Comparison of ENCODE assay signal across 1 fruit fly cellular context in genomic region chr3L:11683819-11684521, dm6.
TF ChIP-seq lines count a peak whose summit lies in the region.

Gene Sugb (plus strand): TSS chr3L:11683980.

TF ChIP-seq in whole organism, embryonic, 481 proteins besides CTCF, POLR2A, EP300 and RAD21 (continued from another document):
- TF ChIP-seq jigr1 (GFP tag; IDR thresholded peaks at IDR 0.05; lab: Robert Waterston, UW) (no peak), nom (GFP tag; optimal IDR thresholded peaks at IDR 0.05; lab: Kevin White, UChicago) (peak; percentile 58), CG15696 (tag; optimal IDR thresholded peaks at IDR 0.05; lab: Kevin White, UChicago) (peak; percentile 43), CG34376 (GFP tag; optimal IDR thresholded peaks at IDR 0.05; lab: Kevin White, UChicago) (peak; percentile 39), CG4328 (GFP tag; optimal IDR thresholded peaks at IDR 0.05; lab: Kevin White, UChicago) (peak; percentile 62), CG7928 (GFP tag; optimal IDR thresholded peaks at IDR 0.05; lab: Kevin White, UChicago) (no peak), Elba2 (GFP tag; optimal IDR thresholded peaks at IDR 0.05; lab: Kevin White, UChicago) (peak; percentile 0), wor (GFP tag; IDR thresholded peaks at IDR 0.05; lab: Robert Waterston, UW) (no peak), shn (GFP tag; optimal IDR thresholded peaks at IDR 0.05; lab: Kevin White, UChicago) (no peak), scrt (GFP tag; optimal IDR thresholded peaks at IDR 0.05; lab: Kevin White, UChicago) (peak; percentile 39), CG3281 (GFP tag; optimal IDR thresholded peaks at IDR 0.05; lab: Kevin White, UChicago) (peak; percentile 19), tx (GFP tag; optimal IDR thresholded peaks at IDR 0.05; lab: Kevin White, UChicago) (no peak), wek (GFP tag; optimal IDR thresholded peaks at IDR 0.05; lab: Kevin White, UChicago) (peak; percentile 44), Mrtf (GFP tag; IDR thresholded peaks at IDR 0.05; lab: Robert Waterston, UW) (no peak), sd (tag; optimal IDR thresholded peaks at IDR 0.05; lab: Kevin White, UChicago) (peak; percentile 36), Chrac-16 (GFP tag; optimal IDR thresholded peaks at IDR 0.05; lab: Kevin White, UChicago) (peak; percentile 41), Fer1 (GFP tag; optimal IDR thresholded peaks at IDR 0.05; lab: Kevin White, UChicago) (peak; percentile 67), gsb (GFP tag; IDR thresholded peaks at IDR 0.05; lab: Robert Waterston, UW) (peak; percentile 17; the same call in 1 of the 2 replicates), gem (tag; optimal IDR thresholded peaks at IDR 0.05; lab: Kevin White, UChicago) (peak; percentile 77), ATbp (GFP tag; optimal IDR thresholded peaks at IDR 0.05; lab: Kevin White, UChicago) (peak; percentile 43), Hmr (GFP tag; optimal IDR thresholded peaks at IDR 0.05; lab: Kevin White, UChicago) (peak; percentile 71), sens-2 (GFP tag; IDR thresholded peaks at IDR 0.05; lab: Robert Waterston, UW) (peak; percentile 15; the same call in 1 of the 2 replicates), sqz (GFP tag; optimal IDR thresholded peaks at IDR 0.05; lab: Kevin White, UChicago) (peak; percentile 96), CG18764 (GFP tag; optimal IDR thresholded peaks at IDR 0.05; lab: Kevin White, UChicago) (peak; percentile 16), CG12942 (GFP tag; optimal IDR thresholded peaks at IDR 0.05; lab: Kevin White, UChicago) (peak; percentile 16), sc (optimal IDR thresholded peaks at IDR 0.05; lab: Kevin White, UChicago) (no peak), sc (GFP tag; optimal IDR thresholded peaks at IDR 0.05; lab: Kevin White, UChicago) (no peak), CG9437 (GFP tag; optimal IDR thresholded peaks at IDR 0.05; lab: Kevin White, UChicago) (peak; percentile 35), C15 (GFP tag; IDR thresholded peaks at IDR 0.05; lab: Robert Waterston, UW) (no peak), CG8089 (GFP tag; optimal IDR thresholded peaks at IDR 0.05; lab: Kevin White, UChicago) (peak; percentile 4), NfI (GFP tag; optimal IDR thresholded peaks at IDR 0.05; lab: Kevin White, UChicago) (peak; percentile 59), Dip3 (GFP tag; optimal IDR thresholded peaks at IDR 0.05; lab: Kevin White, UChicago) (peak; percentile 46), phol (tag; optimal IDR thresholded peaks at IDR 0.05; lab: Kevin White, UChicago) (peak; percentile 27), CG3847 (GFP tag; IDR thresholded peaks at IDR 0.05; lab: Robert Waterston, UW) (peak; percentile 61), CG14441 (GFP tag; IDR thresholded peaks at IDR 0.05; lab: Robert Waterston, UW) (peak; percentile 57), Sry-β (GFP tag; optimal IDR thresholded peaks at IDR 0.05; lab: Kevin White, UChicago) (no peak), CG9727 (GFP tag; optimal IDR thresholded peaks at IDR 0.05; lab: Kevin White, UChicago) (peak; percentile 55), CG10979 (tag; optimal IDR thresholded peaks at IDR 0.05; lab: Kevin White, UChicago) (peak; percentile 20), pb (GFP tag; optimal IDR thresholded peaks at IDR 0.05; lab: Kevin White, UChicago) (peak; percentile 47), mirr (GFP tag; optimal IDR thresholded peaks at IDR 0.05; lab: Kevin White, UChicago) (peak; percentile 61), Ptx1 (GFP tag; IDR thresholded peaks at IDR 0.05; lab: Robert Waterston, UW) (peak; percentile 56; the same call in 1 of the 2 replicates), tgo (GFP tag; IDR thresholded peaks at IDR 0.05; lab: Robert Waterston, UW) (peak; percentile 52; the same call in 2 of the 3 replicates), ssp (GFP tag; IDR thresholded peaks at IDR 0.05; lab: Robert Waterston, UW) (0 out of 2 replicates have a peak, but pooled peaks have one; percentile 12), seq (GFP tag; IDR thresholded peaks at IDR 0.05; lab: Robert Waterston, UW) (peak; percentile 43), Abd-B (GFP tag; optimal IDR thresholded peaks at IDR 0.05; lab: Kevin White, UChicago) (peak; percentile 60), CG18476 (GFP tag; optimal IDR thresholded peaks at IDR 0.05; lab: Kevin White, UChicago) (no peak), Hsf (GFP tag; optimal IDR thresholded peaks at IDR 0.05; lab: Kevin White, UChicago) (peak; percentile 70), gce (GFP tag; IDR thresholded peaks at IDR 0.05; lab: Robert Waterston, UW) (no peak; the same call in 2 of the 3 replicates), slbo (GFP tag; IDR thresholded peaks at IDR 0.05; lab: Robert Waterston, UW) (peak; percentile 80), CG32532 (GFP tag; IDR thresholded peaks at IDR 0.05; lab: Robert Waterston, UW) (peak; percentile 69), NFAT (GFP tag; IDR thresholded peaks at IDR 0.05; lab: Robert Waterston, UW) (peak; percentile 77), pros (GFP tag; optimal IDR thresholded peaks at IDR 0.05; lab: Kevin White, UChicago) (peak; percentile 16), lola (GFP tag; optimal IDR thresholded peaks at IDR 0.05; lab: Kevin White, UChicago) (peak in 1 of 3 experiments; percentile 5), CG5180 (GFP tag; optimal IDR thresholded peaks at IDR 0.05; lab: Kevin White, UChicago) (peak; percentile 86), CG6765 (GFP tag; optimal IDR thresholded peaks at IDR 0.05; lab: Kevin White, UChicago) (peak; percentile 63), Myb (GFP tag; optimal IDR thresholded peaks at IDR 0.05; lab: Kevin White, UChicago) (peak; percentile 41), CG17328 (GFP tag; IDR thresholded peaks at IDR 0.05; lab: Robert Waterston, UW) (peak; percentile 62), Med (GFP tag; lab: Kevin White, UChicago) (peak; percentile 92), YL-1 (GFP tag; optimal IDR thresholded peaks at IDR 0.05; lab: Kevin White, UChicago) (peak; percentile 66), CkIIα-i1 (GFP tag; IDR thresholded peaks at IDR 0.05; lab: Robert Waterston, UW) (no peak), dpn (GFP tag; optimal IDR thresholded peaks at IDR 0.05; lab: Kevin White, UChicago) (peak; percentile 58 to 73), Atf3 (GFP tag; optimal IDR thresholded peaks at IDR 0.05; lab: Kevin White, UChicago) (peak; percentile 5)
